Worm (Caenorhabditis elegans) whole organism, L4/young adult: ENCODE measurements around the gene cest-35.2.

ENCODE experiments used
- W03F9.2 ChIP-seq: fragments of 150-350 bp; optimal IDR thresholded peaks from 2 replicates; lab custom pipeline; 2014; ENCODE audit warnings: missing biosample characterization, missing genetic modification characterization
- dao-5 ChIP-seq: sonication (generic microtip); optimal IDR thresholded peaks from 2 replicates; lab custom pipeline; 2016; ENCODE audit warnings: missing genotype, missing genetic modification characterization, moderate library complexity, missing compliant biosample characterization
- him-1 ChIP-seq: sonication (generic microtip); optimal IDR thresholded peaks from 2 replicates; lab custom pipeline; 2016; ENCODE audit warnings: missing genotype, missing genetic modification reagents, missing genetic modification characterization, missing compliant biosample characterization

cest-35.2 gene

DNA sequence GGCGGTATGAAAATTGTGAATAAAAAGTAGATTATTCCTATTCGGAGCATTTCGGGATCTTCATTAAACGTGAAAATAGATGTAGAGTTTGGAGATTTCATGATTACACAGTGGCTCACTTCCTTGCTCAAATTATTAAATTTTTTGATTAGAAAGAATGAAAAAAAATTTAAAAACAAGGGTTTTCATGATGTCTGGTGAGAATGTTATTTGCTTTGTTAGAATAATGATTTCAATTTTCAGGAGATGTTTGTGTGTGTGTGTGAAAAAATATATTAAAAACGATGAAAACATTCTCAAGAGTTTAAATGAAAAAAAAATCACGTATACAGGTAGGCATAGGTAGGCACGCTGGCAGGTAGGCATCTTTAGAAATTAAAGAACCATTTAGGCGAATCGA is 15.0 kb upstream of the cest-35.2 start, which contains the start of gene srt-68:
Gene srt-68 (minus strand): TSS at position 101 of the 400 bp plus-strand sequence.
- TF ChIP-seq W03F9.2 (no peak), him-1 (tag; lab: Kevin White, UChicago) (no peak)

DNA sequence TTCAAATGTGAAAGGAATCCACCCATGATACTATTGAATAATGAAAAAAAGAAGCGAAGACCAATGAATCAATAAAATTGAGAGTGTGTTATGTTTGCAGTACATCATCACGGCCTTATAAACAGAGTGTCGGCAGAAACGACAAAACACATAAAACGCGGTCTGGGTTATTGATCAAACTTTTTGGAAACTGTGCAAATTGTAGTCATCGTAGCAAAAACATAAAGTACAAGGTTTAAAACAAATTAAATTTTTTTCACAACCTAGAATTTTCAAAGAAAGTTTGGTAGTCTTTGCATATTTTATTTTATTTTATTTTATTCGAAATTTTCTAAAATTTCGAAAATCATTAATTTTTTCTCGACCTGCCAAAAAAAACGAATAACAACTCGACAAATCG is 6.0 kb upstream of the cest-35.2 start, which contains the start of gene cest-35.1:
Gene cest-35.1 (minus strand): TSS at position 101 of the 400 bp plus-strand sequence.
- TF ChIP-seq dao-5 (tag; lab: Kevin White, UChicago) (no peak), him-1 (tag; lab: Kevin White, UChicago) (no peak), W03F9.2 (no peak)

DNA sequence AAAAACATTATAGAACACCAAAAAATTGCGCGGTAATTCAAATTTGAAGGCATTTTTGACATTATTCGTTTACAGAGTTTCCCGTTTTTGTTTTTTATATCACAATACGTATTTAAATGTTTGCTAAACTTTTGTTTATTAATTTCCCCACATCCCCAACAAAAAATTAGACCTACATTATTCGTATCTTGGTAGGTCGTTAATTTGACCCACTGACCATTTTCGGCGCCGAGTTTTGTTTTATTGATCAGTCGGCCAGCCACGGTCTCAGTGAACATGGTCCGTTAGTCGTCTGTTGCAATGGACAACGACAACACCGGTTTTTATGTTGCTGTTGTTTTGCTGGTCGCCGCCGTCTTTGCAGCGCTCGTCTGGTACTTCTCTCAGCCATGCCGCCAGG is 2.9 kb upstream of the cest-35.2 start, which contains the start of gene B0238.15:
Gene B0238.15 (plus strand): TSS at position 301 of the 400 bp plus-strand sequence.
- no peak for TF ChIP-seq him-1 (tag; lab: Kevin White, UChicago)

DNA sequence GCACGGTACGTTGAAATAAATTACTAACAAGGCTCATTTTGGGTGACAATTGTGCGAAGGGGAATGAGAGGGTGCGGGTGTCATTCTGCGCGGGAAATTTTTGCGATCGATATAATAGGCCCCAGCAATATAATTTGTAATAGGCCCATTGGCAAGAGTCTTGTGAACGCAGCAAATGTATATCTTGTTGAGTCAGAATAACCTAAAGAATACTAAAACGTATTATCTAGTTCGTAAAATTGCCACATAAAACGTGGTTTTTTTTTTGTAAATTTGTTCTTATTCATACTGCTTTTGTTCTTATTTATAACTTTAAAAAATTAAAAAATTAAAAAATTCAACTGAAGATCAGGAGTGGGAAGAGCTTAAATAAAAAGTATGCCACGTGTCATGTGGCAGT is 2.4 kb upstream of the cest-35.2 start, which contains the start of gene C52A10.3:
Gene C52A10.3 (minus strand): TSS at position 101 of the 400 bp plus-strand sequence.
- no peak for TF ChIP-seq W03F9.2
- TF ChIP-seq him-1 (tag; lab: Kevin White, UChicago): no peak
- no peak for TF ChIP-seq dao-5 (tag; lab: Kevin White, UChicago)

DNA sequence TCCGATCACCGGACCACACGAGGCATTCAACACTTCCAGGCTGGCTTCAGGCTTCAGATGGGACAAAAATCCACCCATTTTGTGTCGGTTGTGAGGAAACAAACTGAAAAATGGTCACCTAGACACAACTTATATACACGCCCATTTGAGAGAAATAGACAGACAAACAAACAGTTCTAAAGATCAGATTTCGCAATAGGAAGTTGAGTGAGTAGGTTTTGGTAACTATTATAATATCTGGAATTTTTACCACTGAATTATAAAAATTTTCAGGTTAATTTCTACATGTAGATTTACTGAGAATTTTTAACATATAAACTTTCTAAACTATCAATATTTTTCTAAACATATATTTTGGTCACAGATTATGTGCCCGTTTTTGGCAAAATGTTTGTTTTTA is 3.2 kb downstream of the cest-35.2 start, which contains the start of gene cest-32:
Gene cest-32 (minus strand): TSS at position 115 of the 400 bp plus-strand sequence.
- no peak for TF ChIP-seq W03F9.2
- no peak for TF ChIP-seq dao-5 (tag; lab: Kevin White, UChicago)
- TF ChIP-seq him-1 (tag; lab: Kevin White, UChicago): no peak

DNA sequence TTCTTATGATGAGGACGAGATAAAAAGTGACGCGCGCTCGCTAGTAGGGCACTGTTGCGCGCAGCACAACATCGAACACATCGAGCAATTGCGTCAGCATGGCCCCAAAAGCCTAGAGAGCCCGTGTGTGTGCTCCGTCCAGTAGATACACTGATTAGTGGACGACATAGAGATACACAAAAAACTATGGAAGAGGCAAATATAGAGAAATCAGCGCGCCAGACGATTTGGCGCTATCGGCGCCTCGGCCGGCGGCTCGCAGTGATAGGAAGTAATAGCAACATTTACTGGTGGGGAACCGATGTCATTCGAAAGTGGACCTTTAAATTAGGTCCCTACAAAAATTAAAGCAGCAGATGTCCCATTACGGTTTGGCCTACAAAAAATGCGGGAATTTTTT is 8.5 kb downstream of the cest-35.2 start:
- TF ChIP-seq him-1 (tag; lab: Kevin White, UChicago) (no peak), W03F9.2 (no peak), dao-5 (tag; lab: Kevin White, UChicago) (no peak)

DNA sequence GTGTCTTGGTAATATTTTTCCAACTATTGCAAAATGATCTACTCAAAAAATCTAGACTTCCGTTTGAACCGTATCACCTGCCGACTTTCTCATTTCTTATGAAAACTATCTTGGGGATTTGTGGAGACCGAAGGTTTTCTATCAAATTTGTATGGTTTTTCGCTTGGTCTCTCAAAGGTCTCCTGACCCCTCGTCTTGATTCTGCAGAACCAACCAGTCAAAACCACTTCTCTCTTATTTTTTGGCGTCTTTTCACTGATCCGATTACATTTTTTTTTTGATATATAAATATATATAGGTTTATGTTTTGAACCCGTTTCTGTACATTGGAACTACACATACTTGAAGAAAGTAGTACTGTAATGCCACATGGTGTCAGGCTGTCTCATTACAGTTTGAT is 11.4 kb downstream of the cest-35.2 start:
- TF ChIP-seq W03F9.2: no peak
- no peak for TF ChIP-seq him-1 (tag; lab: Kevin White, UChicago)
- no peak for TF ChIP-seq dao-5 (tag; lab: Kevin White, UChicago)

DNA sequence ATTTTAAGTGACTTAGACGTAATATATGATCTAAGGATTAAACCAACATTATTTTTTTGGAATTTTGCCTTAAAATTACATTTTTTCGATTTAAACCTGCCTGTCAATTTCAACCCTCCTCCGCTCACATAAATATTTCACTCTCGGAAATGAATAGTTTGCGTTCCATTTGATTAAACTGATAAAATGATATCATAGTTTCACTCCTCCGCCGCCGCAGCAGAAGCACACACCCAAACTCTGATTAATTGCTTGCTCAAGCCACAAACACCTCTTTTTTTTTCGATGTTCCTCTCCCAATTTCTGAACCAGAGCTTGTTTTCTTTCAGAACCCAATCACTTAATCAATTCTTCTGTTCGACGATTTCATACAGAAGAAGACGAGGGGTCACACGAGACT is 14.0 kb downstream of the cest-35.2 start, which contains the start of gene Y49G5B.1:
Gene Y49G5B.1 (plus strand): TSS at position 324 of the 400 bp plus-strand sequence.
- TF ChIP-seq W03F9.2 (no peak), him-1 (tag; lab: Kevin White, UChicago) (no peak), dao-5 (tag; lab: Kevin White, UChicago) (no peak)

DNA sequence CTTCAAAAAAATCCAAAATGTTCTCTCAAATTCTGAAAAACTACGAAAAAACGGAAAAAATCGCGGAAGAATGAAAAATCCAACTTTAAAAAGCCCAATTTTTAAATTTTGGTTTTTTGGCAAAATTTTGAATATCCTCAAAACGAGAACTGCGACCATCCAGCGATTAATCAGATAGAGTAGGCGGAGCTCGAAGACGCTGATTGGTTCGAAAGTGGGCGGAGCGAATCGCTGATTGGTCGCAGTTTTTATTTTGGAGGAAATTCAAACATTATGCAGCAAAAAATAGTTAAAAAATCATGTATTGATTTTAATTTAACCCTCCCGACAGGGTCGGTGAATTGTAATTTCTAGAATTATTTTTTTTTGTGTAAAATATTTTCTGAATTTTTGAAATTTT is 23.3 kb downstream of the cest-35.2 start:
- no peak for TF ChIP-seq W03F9.2
- TF ChIP-seq dao-5 (tag; lab: Kevin White, UChicago): no peak
- no peak for TF ChIP-seq him-1 (tag; lab: Kevin White, UChicago)

DNA sequence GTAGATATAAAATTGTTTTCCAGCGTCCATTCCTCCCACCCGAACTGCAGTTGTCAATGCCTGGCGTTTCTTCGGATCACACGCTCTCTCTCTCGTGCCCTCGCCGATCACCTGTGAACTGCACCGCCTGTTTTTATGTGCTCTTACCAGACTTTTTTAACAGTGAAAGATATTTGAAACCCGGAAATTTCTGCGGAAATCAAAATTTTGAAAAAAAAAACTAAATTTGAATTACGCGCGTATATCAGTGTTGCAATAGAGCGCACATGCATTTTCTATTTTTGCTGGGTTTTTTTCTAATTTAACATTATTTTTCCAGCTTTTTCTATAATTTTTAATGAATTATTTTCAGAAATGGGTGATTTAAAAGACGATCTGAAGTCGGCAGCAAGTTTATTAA is 32.9 kb downstream of the cest-35.2 start, which contains the start of gene ttc-37:
Gene ttc-37 (plus strand): TSS at position 349 of the 400 bp plus-strand sequence.
- no peak for TF ChIP-seq dao-5 (tag; lab: Kevin White, UChicago)
- TF ChIP-seq him-1 (tag; lab: Kevin White, UChicago): no peak
- no peak for TF ChIP-seq W03F9.2

DNA sequence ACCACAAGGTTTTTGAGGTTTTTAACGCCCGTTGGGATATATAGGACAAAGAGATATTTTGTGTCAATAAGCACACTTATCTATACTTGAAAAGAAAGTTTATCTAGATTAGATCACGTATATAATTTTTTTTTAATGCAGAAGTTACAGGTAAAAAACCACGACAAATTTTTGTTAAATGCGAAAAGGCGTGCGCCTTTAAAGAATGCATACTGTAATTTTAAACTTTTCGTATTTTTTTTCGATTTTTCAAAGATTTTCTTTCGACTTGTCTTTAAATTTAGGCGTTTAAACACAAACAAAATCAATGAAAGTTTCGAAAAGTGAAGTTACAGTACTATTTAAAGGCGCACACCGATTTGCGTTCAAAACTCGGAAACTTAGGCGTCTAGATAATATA is 33.4 kb downstream of the cest-35.2 start:
- TF ChIP-seq him-1 (tag; lab: Kevin White, UChicago) (no peak), dao-5 (tag; lab: Kevin White, UChicago) (no peak)

DNA sequence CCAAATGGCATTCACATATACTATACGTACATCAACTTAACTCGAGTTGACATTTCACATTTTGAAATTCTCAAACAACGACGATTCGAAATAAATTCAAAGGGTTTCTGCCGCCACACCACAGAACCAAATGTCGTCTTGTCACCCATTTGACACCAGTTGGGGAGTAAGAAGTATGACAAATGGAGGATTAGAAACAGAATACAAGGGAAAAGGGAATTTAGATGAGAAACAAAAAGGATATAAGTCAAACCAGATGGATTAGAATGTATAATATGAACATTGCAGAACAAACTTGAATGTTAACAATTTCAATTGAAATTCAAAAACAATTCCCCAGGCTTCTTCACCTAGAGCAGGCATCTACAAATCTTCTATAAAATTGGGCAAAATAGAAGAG is 35.3 kb downstream of the cest-35.2 start:
- TF ChIP-seq W03F9.2 (no peak), dao-5 (tag; lab: Kevin White, UChicago) (no peak), him-1 (tag; lab: Kevin White, UChicago) (no peak)

DNA sequence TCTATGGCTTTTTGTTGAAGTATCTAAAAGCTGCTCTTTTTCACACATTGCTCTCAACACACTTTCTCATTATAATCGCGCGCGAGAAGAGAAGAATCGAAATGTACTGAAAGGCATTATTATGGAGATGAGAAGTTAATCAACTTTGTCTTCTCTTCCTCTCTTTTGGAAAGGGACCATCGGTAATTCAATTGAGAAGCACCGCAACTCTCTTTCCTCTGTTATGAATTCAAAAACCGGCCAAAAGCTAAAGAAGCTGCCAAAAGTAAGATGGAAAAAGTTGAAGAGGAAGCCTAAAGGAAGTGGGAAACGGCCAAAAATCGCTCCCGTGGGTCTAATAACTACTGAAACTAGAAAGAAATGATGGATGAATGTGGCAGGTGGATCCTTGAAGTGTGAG is 36.8 kb downstream of the cest-35.2 start:
- TF ChIP-seq him-1 (tag; lab: Kevin White, UChicago) (no peak), dao-5 (tag; lab: Kevin White, UChicago) (no peak), W03F9.2 (no peak)

DNA sequence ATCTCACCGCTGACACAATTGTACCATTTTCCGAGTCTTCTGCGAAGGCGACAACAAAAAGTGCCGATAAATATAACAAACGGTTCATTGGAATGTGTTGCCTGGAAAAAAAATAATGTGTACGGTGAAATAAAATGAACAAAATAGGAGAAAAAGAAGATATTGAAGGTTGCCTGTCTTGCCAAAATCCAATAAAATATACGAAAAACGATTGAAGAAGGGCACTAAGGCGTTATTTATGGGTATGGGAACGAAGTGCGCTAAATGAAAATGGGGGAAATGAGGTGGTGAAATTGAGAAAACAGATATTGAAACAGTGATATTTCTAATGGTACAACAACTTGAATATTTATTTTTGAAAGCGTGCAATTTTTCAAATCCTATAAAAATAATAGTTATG is 38.8 kb downstream of the cest-35.2 start, which contains the start of gene Y47A7.2:
Gene Y47A7.2 (minus strand): TSS at position 101 of the 400 bp plus-strand sequence.
- no peak for TF ChIP-seq him-1 (tag; lab: Kevin White, UChicago)
- TF ChIP-seq dao-5 (tag; lab: Kevin White, UChicago): no peak
- no peak for TF ChIP-seq W03F9.2

DNA sequence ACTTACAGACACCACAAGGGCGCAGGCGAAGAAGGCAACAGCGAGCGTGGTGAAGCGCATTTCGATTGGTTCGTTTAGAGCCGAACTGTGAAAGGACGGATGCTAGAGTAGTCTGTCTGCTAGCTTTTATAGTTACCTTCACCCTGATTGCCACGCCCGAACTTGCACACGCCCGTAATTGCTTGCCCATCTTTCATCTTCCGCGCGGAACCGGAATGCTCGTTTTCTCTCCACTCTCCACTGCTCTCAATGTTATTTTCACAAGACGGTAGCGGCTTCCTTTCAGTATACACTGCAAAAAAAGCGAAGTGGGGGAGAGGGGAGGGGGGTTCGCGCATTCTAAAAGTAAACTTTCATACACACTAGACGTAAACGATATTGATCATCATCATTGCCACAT is 42.5 kb downstream of the cest-35.2 start, which contains the start of gene abu-8:
Gene abu-8 (minus strand): TSS at position 101 of the 400 bp plus-strand sequence.
- TF ChIP-seq W03F9.2 (no peak), him-1 (tag; lab: Kevin White, UChicago) (no peak), dao-5 (tag; lab: Kevin White, UChicago) (no peak)
